Worm (Caenorhabditis elegans): ENCODE data around the gene F15H10.7.

Gene F15H10.7

DNA sequence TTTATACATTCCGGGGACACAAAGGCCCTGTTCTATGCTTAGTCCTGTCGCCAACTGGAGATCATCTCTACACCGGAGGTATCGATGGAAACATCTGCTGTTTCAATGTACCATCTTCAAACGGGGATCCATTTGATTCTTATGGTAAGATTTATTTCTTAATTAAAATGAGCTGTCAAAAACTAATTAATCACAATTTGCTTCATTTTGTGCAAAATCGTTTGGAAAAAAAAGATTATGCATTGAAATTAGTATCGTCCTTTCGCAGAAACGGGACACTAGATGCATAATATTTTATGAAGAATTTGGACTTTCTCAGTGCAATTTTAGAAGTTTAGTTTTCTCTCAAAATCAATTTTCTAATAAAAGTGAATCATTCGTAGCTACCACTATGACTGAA is 42.4 kb downstream of the F15H10.7 start:
- peak in 1 of 2 experiments; percentile 93 for TF ChIP-seq unc-62 (GFP tag; optimal IDR thresholded peaks at IDR 0.05 in 1 of 2)
- TF ChIP-seq unc-62 (tag; optimal IDR thresholded peaks at IDR 0.05), result no peak
- no peak for TF ChIP-seq pha-4 (GFP tag; IDR thresholded peaks at IDR 0.05)
- no peak for TF ChIP-seq pha-4 (tag; optimal IDR thresholded peaks at IDR 0.05)

ce11 chrV:10361830-10362397 is 44.3 kb downstream of the F15H10.7 start, which contains the start of gene cash-1:
Gene cash-1 (plus strand): TSS chrV:10362261.
- TF ChIP-seq ztf-7 (tag; optimal IDR thresholded peaks at IDR 0.05) (peak; percentile 13), jun-1 (tag; optimal IDR thresholded peaks at IDR 0.05) (no peak), daf-12 (tag; optimal IDR thresholded peaks at IDR 0.05) (no peak), mes-2 (tag; optimal IDR thresholded peaks at IDR 0.05; ENCODE audit: poor library complexity, severe bottlenecking) (peak; percentile 89), nhr-25 (tag; optimal IDR thresholded peaks at IDR 0.05; ENCODE audit: borderline replicate concordance, insufficient read depth) (peak; percentile 25), R02D3.7 (tag; optimal IDR thresholded peaks at IDR 0.05) (no peak), tra-1 (GFP tag; IDR thresholded peaks at IDR 0.05) (no peak), attf-4 (tag; optimal IDR thresholded peaks at IDR 0.05) (no peak), lin-38 (GFP tag; IDR thresholded peaks at IDR 0.05) (peak; percentile 89), tag-97 (GFP tag; IDR thresholded peaks at IDR 0.05) (no peak), zip-11 (GFP tag; IDR thresholded peaks at IDR 0.05) (no peak), lin-15B (tag; optimal IDR thresholded peaks at IDR 0.05) (no peak), hlh-30 (tag; optimal IDR thresholded peaks at IDR 0.05; ENCODE audit: insufficient read depth) (peak; percentile 93), T20F7.1 (GFP tag; optimal IDR thresholded peaks at IDR 0.05) (peak; percentile 1), rbr-2 (tag; optimal IDR thresholded peaks at IDR 0.05) (peak; percentile 46), hmg-1.1 (GFP tag; IDR thresholded peaks at IDR 0.05) (peak; percentile 41; the same call in 1 of the 2 replicates), aha-1 (tag) (peak; percentile 97), hif-1 (tag; optimal IDR thresholded peaks at IDR 0.05) (peak in 1 of 2 experiments; percentile 63), hlh-11 (tag; optimal IDR thresholded peaks at IDR 0.05) (peak; percentile 75), nhr-10 (tag; optimal IDR thresholded peaks at IDR 0.05) (no peak), zip-2 (tag; optimal IDR thresholded peaks at IDR 0.05) (no peak), unc-62 (GFP tag; optimal IDR thresholded peaks at IDR 0.05 in 1 of 2) (peak in 1 of 2 experiments; percentile 61), unc-62 (tag; optimal IDR thresholded peaks at IDR 0.05) (no peak), nhr-11 (tag; optimal IDR thresholded peaks at IDR 0.05) (no peak), lin-39 (tag; optimal IDR thresholded peaks at IDR 0.05) (no peak), ceh-28 (tag; optimal IDR thresholded peaks at IDR 0.05) (no peak), dve-1 (tag; optimal IDR thresholded peaks at IDR 0.05; ENCODE audit: insufficient read depth) (peak; percentile 80), daf-19 (GFP tag; conservative IDR thresholded peaks at IDR 0.05) (no peak), madf-9 (GFP tag; conservative IDR thresholded peaks at IDR 0.05) (no peak), nhr-77 (tag; optimal IDR thresholded peaks at IDR 0.05) (peak; percentile 29), lir-3 (tag; optimal IDR thresholded peaks at IDR 0.05) (no peak), spr-1 (tag; optimal IDR thresholded peaks at IDR 0.05) (no peak), duxl-1 (tag; optimal IDR thresholded peaks at IDR 0.05; ENCODE audit: poor library complexity) (no peak), ces-1 (GFP tag; optimal IDR thresholded peaks at IDR 0.05) (peak; percentile 65), lsy-2 (tag; optimal IDR thresholded peaks at IDR 0.05) (peak in 1 of 2 experiments; percentile 72), arid-1 (GFP tag; conservative IDR thresholded peaks at IDR 0.05) (0 out of 2 replicates have a peak, but pooled peaks have one; percentile 30), cey-2 (tag; optimal IDR thresholded peaks at IDR 0.05; ENCODE audit: borderline replicate concordance, insufficient read depth) (no peak), zfp-3 (GFP tag; conservative IDR thresholded peaks at IDR 0.05) (no peak), F49E8.2 (tag; optimal IDR thresholded peaks at IDR 0.05; ENCODE audit: borderline replicate concordance) (no peak), nhr-28 (tag; optimal IDR thresholded peaks at IDR 0.05) (peak; percentile 38), egl-43 (GFP tag; IDR thresholded peaks at IDR 0.05) (0 out of 2 replicates have a peak, but pooled peaks have one; percentile 21), dmd-6 (GFP tag; IDR thresholded peaks at IDR 0.05) (peak; percentile 56), mdl-1 (tag; optimal IDR thresholded peaks at IDR 0.05) (peak in 1 of 2 experiments; percentile 82), unc-130 (GFP tag; optimal IDR thresholded peaks at IDR 0.05) (peak; percentile 20), fkh-10 (GFP tag; optimal IDR thresholded peaks at IDR 0.05) (peak; percentile 6), mep-1 (tag; optimal IDR thresholded peaks at IDR 0.05) (peak; percentile 66)

All from whole organism, L4 larva.